Fruit fly (Drosophila melanogaster): Measurements from ENCODE around the gene sgl.
A peak's percentile ranks its signal among the peaks of the same experiment; 100 is the strongest.
"Not testable (repeated sequence)": the region's sequence is repeated elsewhere in the genome, so short reads cannot be mapped to it uniquely, and the experiment has no call there.

- TF ChIP-seq CG8478 (optimal IDR thresholded peaks at IDR 0.05): not testable (repeated sequence)
- peak; percentile 69 to 89 for TF ChIP-seq CTCF (optimal IDR thresholded peaks at IDR 0.05)
Observed at dm6 chr3L:6994464-6995363, 30.2 kb upstream of the sgl start.
